Worm (Caenorhabditis elegans): ENCODE results near the gene K02E7.1.

Gene K02E7.1

ce11 chrII:1124757-1125156, 41.8 kb downstream of the K02E7.1 start:
- no peak for TF ChIP-seq nhr-6 (tag; optimal IDR thresholded peaks at IDR 0.05)
- no peak for TF ChIP-seq hif-1 (tag; optimal IDR thresholded peaks at IDR 0.05)
- TF ChIP-seq fkh-10 (GFP tag; optimal IDR thresholded peaks at IDR 0.05), result no peak
- TF ChIP-seq daf-16 (GFP tag; optimal IDR thresholded peaks at IDR 0.05), result no peak
- TF ChIP-seq daf-16 (tag; optimal IDR thresholded peaks at IDR 0.05), result no peak
- TF ChIP-seq lin-38 (GFP tag; IDR thresholded peaks at IDR 0.05), result peak; percentile 65
- TF ChIP-seq snpc-4 (tag; optimal IDR thresholded peaks at IDR 0.05), result no peak
- TF ChIP-seq ZK546.5 (tag; optimal IDR thresholded peaks at IDR 0.05), result no peak

ce11 chrII:1126472-1126871, 43.5 kb downstream of the K02E7.1 start:
- peak; percentile 80 for TF ChIP-seq lin-38 (GFP tag; IDR thresholded peaks at IDR 0.05)
- no peak for TF ChIP-seq attf-4 (tag; optimal IDR thresholded peaks at IDR 0.05)
- TF ChIP-seq unc-62 (GFP tag; optimal IDR thresholded peaks at IDR 0.05 in 1 of 2), result peak in 1 of 2 experiments; percentile 54
- no peak for TF ChIP-seq unc-62 (tag; optimal IDR thresholded peaks at IDR 0.05)
- no peak for TF ChIP-seq nhr-111 (GFP tag; optimal IDR thresholded peaks at IDR 0.05)
- TF ChIP-seq tag-97 (GFP tag; IDR thresholded peaks at IDR 0.05), result no peak
- TF ChIP-seq D1046.2 (GFP tag; IDR thresholded peaks at IDR 0.05), result no peak

- TF ChIP-seq zip-2 (tag; optimal IDR thresholded peaks at IDR 0.05), result no peak
- TF ChIP-seq unc-62 (GFP tag; optimal IDR thresholded peaks at IDR 0.05 in 1 of 2), result peak in 1 of 2 experiments; percentile 18
- TF ChIP-seq unc-62 (tag; optimal IDR thresholded peaks at IDR 0.05), result no peak
- peak; percentile 36 for TF ChIP-seq lin-38 (GFP tag; IDR thresholded peaks at IDR 0.05)
Observed at ce11 chrII:1127676-1128075, 44.7 kb downstream of the K02E7.1 start, which contains the start of gene taf-6.1. Gene taf-6.1, plus strand, starts transcription at chrII:1127976.

ce11 chrII:1130241-1130640, 47.3 kb downstream of the K02E7.1 start:
- TF ChIP-seq lin-38 (GFP tag; IDR thresholded peaks at IDR 0.05) (peak; percentile 90), mdl-1 (tag; optimal IDR thresholded peaks at IDR 0.05) (no peak)

- TF ChIP-seq daf-12 (tag; optimal IDR thresholded peaks at IDR 0.05), result no peak
- TF ChIP-seq lin-38 (GFP tag; IDR thresholded peaks at IDR 0.05), result peak; percentile 88
Observed at ce11 chrII:1131367-1131766, 48.4 kb downstream of the K02E7.1 start.

- no peak for TF ChIP-seq T26A8.4 (GFP tag; IDR thresholded peaks at IDR 0.05)
- TF ChIP-seq zfp-3 (GFP tag; conservative IDR thresholded peaks at IDR 0.05), result no peak
- TF ChIP-seq set-16 (GFP tag; IDR thresholded peaks at IDR 0.05), result peak; percentile 75
- no peak for TF ChIP-seq skn-1 (tag; optimal IDR thresholded peaks at IDR 0.05)
- TF ChIP-seq hmg-1.1 (GFP tag; IDR thresholded peaks at IDR 0.05), result no peak
- TF ChIP-seq cey-2 (tag; optimal IDR thresholded peaks at IDR 0.05; ENCODE audit: borderline replicate concordance, insufficient read depth), result no peak
- TF ChIP-seq F49E8.2 (tag; optimal IDR thresholded peaks at IDR 0.05; ENCODE audit: borderline replicate concordance), result no peak
- no peak for TF ChIP-seq ceh-82 (tag; optimal IDR thresholded peaks at IDR 0.05)
Observed at ce11 chrII:1131821-1132220, 48.9 kb downstream of the K02E7.1 start.

ce11 chrII:1132750-1133149, 49.8 kb downstream of the K02E7.1 start:
- TF ChIP-seq dmd-9 (GFP tag; IDR thresholded peaks at IDR 0.05) (no peak), ceh-32 (tag; optimal IDR thresholded peaks at IDR 0.05; ENCODE audit: poor library complexity) (no peak), ztf-11 (tag; optimal IDR thresholded peaks at IDR 0.05) (no peak), lin-38 (GFP tag; IDR thresholded peaks at IDR 0.05) (peak; percentile 81), nhr-76 (tag; optimal IDR thresholded peaks at IDR 0.05) (no peak)

All from whole organism, L4 larva.